Fruit fly (Drosophila melanogaster): Measurements from ENCODE around the gene CG13361.
A peak's percentile ranks its signal among the peaks of the same experiment; 100 is the strongest.

The CG13361 gene

DNA sequence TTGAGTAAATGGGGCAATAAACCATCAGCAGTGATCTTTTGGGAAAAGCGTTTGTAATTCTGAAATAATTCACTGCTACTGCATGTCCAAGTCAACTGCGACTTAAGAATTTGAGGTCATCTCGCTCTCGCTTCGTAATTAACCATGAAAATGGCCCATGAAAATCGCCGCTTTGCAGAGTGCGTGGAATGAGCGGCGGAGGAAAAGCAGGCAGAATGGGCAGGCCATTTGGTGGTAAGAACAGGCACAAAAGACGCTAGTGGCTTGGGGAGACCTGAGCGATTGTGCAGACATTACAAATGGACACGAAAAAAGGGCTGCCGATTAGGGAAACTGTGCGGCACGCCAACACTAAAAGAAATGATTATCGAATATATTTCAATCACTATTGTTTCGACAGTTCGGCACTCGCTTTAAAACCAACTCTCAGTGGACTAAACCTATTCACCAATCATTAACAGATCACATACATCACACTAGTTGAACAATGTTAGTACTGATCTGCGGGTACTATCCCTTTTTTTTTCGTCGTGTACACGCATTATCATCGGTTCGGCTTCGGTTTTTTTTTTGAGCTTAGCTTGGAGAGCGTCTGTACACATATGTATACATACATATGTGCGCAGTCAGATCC lies 18.1 kb upstream of the CG13361 start (continued):
- TF ChIP-seq Antp (GFP tag; optimal IDR thresholded peaks at IDR 0.05) (peak; percentile 30), tin (GFP tag; optimal IDR thresholded peaks at IDR 0.05) (peak; percentile 57), fru (optimal IDR thresholded peaks at IDR 0.05) (no peak), Bteb2 (GFP tag; optimal IDR thresholded peaks at IDR 0.05) (no peak), chinmo (GFP tag; IDR thresholded peaks at IDR 0.05; ENCODE audit: partially characterized antibody) (no peak), Sin3A (optimal IDR thresholded peaks at IDR 0.05) (no peak), CG10462 (GFP tag; optimal IDR thresholded peaks at IDR 0.05) (no peak), ems (GFP tag; optimal IDR thresholded peaks at IDR 0.05) (peak; percentile 28), Dip2 (GFP tag; IDR thresholded peaks at IDR 0.05) (no peak), ap (GFP tag; IDR thresholded peaks at IDR 0.05) (0 out of 2 replicates have a peak, but pooled peaks have one; percentile 15), CG2129 (GFP tag; IDR thresholded peaks at IDR 0.05; ENCODE audit: partially characterized antibody) (no peak), CG9876 (GFP tag; optimal IDR thresholded peaks at IDR 0.05) (no peak), row (GFP tag; IDR thresholded peaks at IDR 0.05) (peak; percentile 54), CG15696 (tag; optimal IDR thresholded peaks at IDR 0.05) (peak; percentile 12), wdn (GFP tag; IDR thresholded peaks at IDR 0.05) (no peak), Hmx (GFP tag; optimal IDR thresholded peaks at IDR 0.05) (no peak), insv (GFP tag; optimal IDR thresholded peaks at IDR 0.05) (no peak), pzg (GFP tag; optimal IDR thresholded peaks at IDR 0.05) (no peak), caup (GFP tag; optimal IDR thresholded peaks at IDR 0.05; ENCODE audit: severe bottlenecking) (no peak), nerfin-2 (GFP tag; IDR thresholded peaks at IDR 0.05; ENCODE audit: partially characterized antibody) (no peak), CG32532 (GFP tag; IDR thresholded peaks at IDR 0.05) (no peak), TFAM (GFP tag; optimal IDR thresholded peaks at IDR 0.05) (no peak), Xrp1 (GFP tag; IDR thresholded peaks at IDR 0.05) (peak; percentile 72; the same call in 1 of the 2 replicates), pan (optimal IDR thresholded peaks at IDR 0.05) (no peak), pan (GFP tag; optimal IDR thresholded peaks at IDR 0.05 in 1 of 2, IDR thresholded peaks at IDR 0.05 in 1 of 2) (peak in 1 of 2 experiments; percentile 26), bcd (GFP tag; optimal IDR thresholded peaks at IDR 0.05) (peak; percentile 18), fd102C (GFP tag; optimal IDR thresholded peaks at IDR 0.05) (no peak), Gsc (GFP tag; IDR thresholded peaks at IDR 0.05) (no peak), CG1647 (GFP tag; optimal IDR thresholded peaks at IDR 0.05) (no peak), so (GFP tag; IDR thresholded peaks at IDR 0.05) (0 out of 3 replicates have a peak, but pooled peaks have one; percentile 22), HLH3B (GFP tag; IDR thresholded peaks at IDR 0.05) (0 out of 2 replicates have a peak, but pooled peaks have one; percentile 35), CG31441 (GFP tag; IDR thresholded peaks at IDR 0.05) (peak; percentile 42; the same call in 1 of the 2 replicates), CG9215 (GFP tag; IDR thresholded peaks at IDR 0.05) (no peak), Mes4 (GFP tag; optimal IDR thresholded peaks at IDR 0.05) (no peak), en (GFP tag; optimal IDR thresholded peaks at IDR 0.05) (peak; percentile 19), kay (GFP tag; optimal IDR thresholded peaks at IDR 0.05) (no peak), Trl (optimal IDR thresholded peaks at IDR 0.05) (no peak), Trl (GFP tag; optimal IDR thresholded peaks at IDR 0.05) (peak; percentile 23), E2f2 (GFP tag; IDR thresholded peaks at IDR 0.05) (no peak), gt (GFP tag; IDR thresholded peaks at IDR 0.05) (no peak), chm (GFP tag; IDR thresholded peaks at IDR 0.05) (no peak), lov (optimal IDR thresholded peaks at IDR 0.05) (no peak), lov (GFP tag; IDR thresholded peaks at IDR 0.05) (0 out of 3 replicates have a peak, but pooled peaks have one; percentile 50), CG11504 (tag; optimal IDR thresholded peaks at IDR 0.05) (peak; percentile 55), CG17568 (GFP tag; optimal IDR thresholded peaks at IDR 0.05) (no peak), CG8765 (GFP tag; IDR thresholded peaks at IDR 0.05) (no peak), CG10543 (GFP tag; optimal IDR thresholded peaks at IDR 0.05) (no peak), CG17361 (GFP tag; IDR thresholded peaks at IDR 0.05) (peak; percentile 44; the same call in 1 of the 3 replicates), tap (tag; optimal IDR thresholded peaks at IDR 0.05) (no peak), Six4 (GFP tag; optimal IDR thresholded peaks at IDR 0.05) (peak; percentile 30), pfk (GFP tag; optimal IDR thresholded peaks at IDR 0.05) (no peak), CG8478 (optimal IDR thresholded peaks at IDR 0.05) (no peak), chif (GFP tag; optimal IDR thresholded peaks at IDR 0.05) (peak; percentile 1 to 58)

All from whole organism, embryonic.